Worm (Caenorhabditis elegans) whole organism, L2 larva: ENCODE results near the gene F07C4.10.

Experiments
- nhr-237 ChIP-seq: fragments of 150-350 bp; optimal IDR thresholded peaks from 2 replicates; lab custom pipeline; 2014; ENCODE audit warnings: missing biosample characterization, missing genetic modification characterization
- unc-62 ChIP-seq: fragments of 150-350 bp; optimal IDR thresholded peaks from 2 replicates; lab custom pipeline; 2014; ENCODE audit warnings: missing biosample characterization, missing genetic modification reagents, missing genetic modification characterization

DNA sequence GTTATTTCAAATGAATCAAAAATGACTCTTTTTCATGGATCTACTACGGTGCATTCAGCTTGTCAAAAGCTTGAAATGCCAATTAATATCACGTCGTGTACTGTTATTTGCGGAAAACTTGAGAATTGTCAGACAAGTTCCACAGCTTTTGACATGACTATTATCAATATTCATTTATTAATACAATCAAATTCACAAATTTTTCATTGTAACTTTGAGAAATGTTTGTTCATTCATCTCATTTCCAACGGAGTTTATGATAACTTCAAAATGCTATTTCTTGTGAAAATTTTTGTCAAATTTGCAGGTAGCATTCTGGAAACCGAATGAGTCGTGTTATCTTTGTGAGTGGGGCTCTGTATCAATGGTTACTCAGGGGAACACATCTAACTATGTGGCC, 21.6 kb downstream of the F07C4.10 start, which contains the start of gene C50E3.15:
- TF ChIP-seq nhr-237 (tag; lab: Kevin White, UChicago), result no peak
- no peak for TF ChIP-seq unc-62 (GFP tag; lab: Kevin White, UChicago)
